Worm (Caenorhabditis elegans) whole organism, L4 larva: ENCODE measurements around the gene smf-2.

Experiments used
- F44E2.7 ChIP-seq: fragments of 200-800 bp; sonication (Bioruptor generic); IDR thresholded peaks from 2 replicates; pipeline ENCODE4 v2.1.2; 2022; ENCODE audit warnings: missing genetic modification characterization, missing compliant biosample characterization
- T20F7.1 ChIP-seq: fragments of 200-800 bp; sonication (Bioruptor generic); optimal IDR thresholded peaks from 2 replicates; lab custom pipeline; 2018; ENCODE audit warnings: mild to moderate bottlenecking, missing genetic modification characterization, missing compliant biosample characterization
- T26A8.4 ChIP-seq: fragments of 200-800 bp; sonication (Bioruptor generic); IDR thresholded peaks from 2 replicates; pipeline ENCODE4 v1.3.6; 2022; ENCODE audit warnings: missing genetic modification characterization, missing compliant biosample characterization
- Y48G9A.11 ChIP-seq: fragments of 200-800 bp; sonication (Bioruptor generic); IDR thresholded peaks from 2 replicates; pipeline ENCODE4 v1.3.6; 2022; ENCODE audit warnings: missing genetic modification reagents, missing genetic modification characterization, missing compliant biosample characterization
- aha-1 ChIP-seq: fragments of 150-350 bp; peaks from one replicate; lab custom pipeline; 2014; ENCODE audit warnings: missing biosample characterization, missing genetic modification characterization
- aly-2 ChIP-seq: sonication (generic microtip); optimal IDR thresholded peaks from 2 replicates; lab custom pipeline; 2018; ENCODE audit warnings: missing biosample characterization, missing genetic modification characterization
- arid-1 ChIP-seq: fragments of 200-800 bp; sonication (Bioruptor generic); conservative IDR thresholded peaks from 2 replicates; pipeline ENCODE4 v1.3.6; 2022; ENCODE audit warnings: missing genetic modification reagents, missing genetic modification characterization, missing compliant biosample characterization
- daf-16 ChIP-seq, 3 experiments: sonication (generic microtip); optimal IDR thresholded peaks; 2 replicates each; lab custom pipeline; 2016 to 2017; ENCODE audit warnings: missing genetic modification characterization in 3 of 3, missing genetic modification reagents in 3 of 3, mild to moderate bottlenecking in 2 of 3, missing compliant biosample characterization in 2 of 3, missing biosample characterization in 1 of 3, moderate library complexity in 1 of 3
- daf-8 ChIP-seq: fragments of 200-800 bp; sonication (Bioruptor generic); IDR thresholded peaks from 2 replicates; pipeline ENCODE4 v1.3.6; 2022; ENCODE audit warnings: missing genetic modification characterization, missing compliant biosample characterization
- dmd-6 ChIP-seq: fragments of 200-800 bp; sonication (Bioruptor generic); IDR thresholded peaks from 2 replicates; pipeline ENCODE4 v1.3.6; 2022; ENCODE audit warnings: missing genetic modification reagents, missing genetic modification characterization, missing compliant biosample characterization
- dmd-9 ChIP-seq: fragments of 200-800 bp; sonication (Bioruptor generic); IDR thresholded peaks from 2 replicates; pipeline ENCODE4 v1.3.6; 2022; ENCODE audit warnings: missing genetic modification reagents, missing genetic modification characterization, missing compliant biosample characterization
- dve-1 ChIP-seq: sonication (generic microtip); optimal IDR thresholded peaks from 2 replicates; lab custom pipeline; 2017; ENCODE audit warnings: antibody characterized with exemption, mild to moderate bottlenecking, missing genetic modification characterization, missing compliant biosample characterization; ENCODE audit not compliant: insufficient read depth
- egl-27 ChIP-seq: sonication (generic microtip); optimal IDR thresholded peaks from 3 replicates; lab custom pipeline; 2017; ENCODE audit warnings: missing biosample characterization, missing genetic modification reagents, missing genetic modification characterization
- egl-43 ChIP-seq: fragments of 200-800 bp; sonication (Bioruptor generic); IDR thresholded peaks from 2 replicates; pipeline ENCODE4 v1.3.6; 2022; ENCODE audit warnings: missing genetic modification reagents, missing genetic modification characterization, missing compliant biosample characterization
- fkh-10 ChIP-seq: fragments of 150-350 bp; optimal IDR thresholded peaks from 2 replicates; lab custom pipeline; 2014; ENCODE audit warnings: missing biosample characterization, missing genetic modification reagents, missing genetic modification characterization
- fos-1 ChIP-seq: fragments of 150-350 bp; optimal IDR thresholded peaks from 2 replicates; lab custom pipeline; 2014; ENCODE audit warnings: missing biosample characterization, missing genetic modification characterization
- hif-1 ChIP-seq, 2 experiments: sonication (generic microtip); optimal IDR thresholded peaks; 2 replicates each; lab custom pipeline; 2016 to 2017; ENCODE audit warnings: missing compliant biosample characterization in 2 of 2, missing genetic modification characterization in 2 of 2, missing genetic modification reagents in 2 of 2, missing genotype in 2 of 2, mild to moderate bottlenecking in 1 of 2
- hlh-11 ChIP-seq: fragments of 200-800 bp; sonication (Bioruptor generic); optimal IDR thresholded peaks from 2 replicates; lab custom pipeline; 2018; ENCODE audit warnings: mild to moderate bottlenecking, missing genetic modification characterization, missing compliant biosample characterization
- lin-13 ChIP-seq: fragments of 150-350 bp; optimal IDR thresholded peaks from 2 replicates; lab custom pipeline; 2014; ENCODE audit warnings: missing biosample characterization, missing genetic modification reagents, missing genetic modification characterization
- madf-5 ChIP-seq, 2 experiments: fragments of 200-800 bp; sonication (Bioruptor generic); IDR thresholded peaks; 2 replicates each; pipeline ENCODE4 v1.3.6; 2022; ENCODE audit warnings: missing compliant biosample characterization in 2 of 2, missing genetic modification characterization in 2 of 2
- madf-9 ChIP-seq: fragments of 200-800 bp; sonication (Bioruptor generic); conservative IDR thresholded peaks from 2 replicates; pipeline ENCODE4 v1.3.6; 2022; ENCODE audit warnings: missing genetic modification reagents, missing genetic modification characterization, missing compliant biosample characterization
- mdl-1 ChIP-seq, 2 experiments: fragments of 150-350 bp in 1 of 2; sonication (generic microtip) in 1 of 2; optimal IDR thresholded peaks; 2 replicates each; lab custom pipeline; 2014 to 2017; ENCODE audit warnings: missing biosample characterization in 2 of 2, missing genetic modification characterization in 2 of 2
- mep-1 ChIP-seq: fragments of 150-350 bp; sonication (generic microtip); optimal IDR thresholded peaks from 3 replicates; lab custom pipeline; 2014; ENCODE audit warnings: missing biosample characterization, missing genetic modification characterization
- mes-2 ChIP-seq: sonication (generic microtip); optimal IDR thresholded peaks from 2 replicates; lab custom pipeline; 2016; ENCODE audit warnings: missing genotype, mild to moderate bottlenecking, missing genetic modification characterization, missing compliant biosample characterization; ENCODE audit not compliant: poor library complexity, severe bottlenecking
- mxl-2 ChIP-seq: fragments of 200-800 bp; sonication (Bioruptor generic); conservative IDR thresholded peaks from 2 replicates; pipeline ENCODE4 v1.3.6; 2022; ENCODE audit warnings: missing genetic modification reagents, missing genetic modification characterization, missing compliant biosample characterization
- nhr-10 ChIP-seq: fragments of 150-350 bp; optimal IDR thresholded peaks from 2 replicates; lab custom pipeline; 2014; ENCODE audit warnings: missing biosample characterization, missing genetic modification characterization
- nhr-11 ChIP-seq: fragments of 150-350 bp; optimal IDR thresholded peaks from 2 replicates; lab custom pipeline; 2014; ENCODE audit warnings: missing biosample characterization, missing genetic modification characterization
- nhr-237 ChIP-seq: sonication (generic microtip); optimal IDR thresholded peaks from 2 replicates; lab custom pipeline; 2017; ENCODE audit warnings: missing biosample characterization, missing genetic modification characterization
- nhr-28 ChIP-seq: fragments of 150-350 bp; optimal IDR thresholded peaks from 2 replicates; lab custom pipeline; 2014; ENCODE audit warnings: missing biosample characterization, missing genetic modification characterization
- pha-4 ChIP-seq, 2 experiments: fragments of 150-350 bp in 1 of 2; fragments of 200-800 bp in 1 of 2; sonication (Bioruptor generic) in 1 of 2; IDR thresholded peaks in 1 of 2; optimal IDR thresholded peaks in 1 of 2; 2 replicates each; pipeline versions ENCODE4 v1.3.6 to Lab custom; 2014 to 2022; ENCODE audit warnings: missing genetic modification characterization in 2 of 2, missing genetic modification reagents in 2 of 2, missing biosample characterization in 1 of 2, missing compliant biosample characterization in 1 of 2
- php-3 ChIP-seq: fragments of 200-800 bp; sonication (Bioruptor generic); IDR thresholded peaks from 2 replicates; pipeline ENCODE4 v1.3.6; 2022; ENCODE audit warnings: missing genetic modification reagents, missing genetic modification characterization, missing compliant biosample characterization
- pqm-1 ChIP-seq: sonication (generic microtip); optimal IDR thresholded peaks from 2 replicates; lab custom pipeline; 2017; ENCODE audit warnings: missing biosample characterization, missing genetic modification characterization
- sdz-12 ChIP-seq: fragments of 200-800 bp; sonication (Bioruptor generic); optimal IDR thresholded peaks from 2 replicates; lab custom pipeline; 2018; ENCODE audit warnings: mild to moderate bottlenecking, missing genetic modification characterization, missing compliant biosample characterization
- set-16 ChIP-seq: fragments of 200-800 bp; sonication (Bioruptor generic); IDR thresholded peaks from 2 replicates; pipeline ENCODE4 v1.3.6; 2022; ENCODE audit warnings: missing genetic modification reagents, missing genetic modification characterization, missing compliant biosample characterization
- skn-1 ChIP-seq: fragments of 150-350 bp; optimal IDR thresholded peaks from 2 replicates; lab custom pipeline; 2014; ENCODE audit warnings: missing biosample characterization, missing genetic modification characterization
- tag-97 ChIP-seq: fragments of 200-800 bp; sonication (Bioruptor generic); IDR thresholded peaks from 2 replicates; pipeline ENCODE4 v1.3.6; 2022; ENCODE audit warnings: missing genetic modification characterization, missing compliant biosample characterization
- tra-1 ChIP-seq: fragments of 200-800 bp; sonication (Bioruptor generic); IDR thresholded peaks from 2 replicates; pipeline ENCODE4 v1.3.6; 2022; ENCODE audit warnings: missing genetic modification reagents, missing genetic modification characterization, missing compliant biosample characterization
- unc-130 ChIP-seq: sonication (generic microtip); optimal IDR thresholded peaks from 2 replicates; lab custom pipeline; 2016; ENCODE audit warnings: missing genetic modification reagents, missing genetic modification characterization, missing compliant biosample characterization
- unc-62 ChIP-seq, 3 experiments: fragments of 150-350 bp in 1 of 3; sonication (generic microtip); optimal IDR thresholded peaks in 2 of 3; peaks in 1 of 3; 1 replicate in 1 of 3; 2 replicates in 2 of 3; lab custom pipeline; 2014 to 2017; ENCODE audit warnings: missing biosample characterization in 3 of 3, missing genetic modification characterization in 3 of 3, missing genetic modification reagents in 3 of 3, missing genotype in 1 of 3
- zfp-3 ChIP-seq: fragments of 200-800 bp; sonication (Bioruptor generic); conservative IDR thresholded peaks from 2 replicates; pipeline ENCODE4 v1.3.6; 2022; ENCODE audit warnings: missing genetic modification reagents, missing genetic modification characterization, missing compliant biosample characterization
- zip-11 ChIP-seq: fragments of 200-800 bp; sonication (Bioruptor generic); IDR thresholded peaks from 2 replicates; pipeline ENCODE4 v1.3.6; 2022; ENCODE audit warnings: missing genetic modification characterization, missing compliant biosample characterization
- ztf-7 ChIP-seq: fragments of 150-350 bp; optimal IDR thresholded peaks from 2 replicates; lab custom pipeline; 2014; ENCODE audit warnings: missing biosample characterization, missing genetic modification characterization

Gene smf-2

DNA sequence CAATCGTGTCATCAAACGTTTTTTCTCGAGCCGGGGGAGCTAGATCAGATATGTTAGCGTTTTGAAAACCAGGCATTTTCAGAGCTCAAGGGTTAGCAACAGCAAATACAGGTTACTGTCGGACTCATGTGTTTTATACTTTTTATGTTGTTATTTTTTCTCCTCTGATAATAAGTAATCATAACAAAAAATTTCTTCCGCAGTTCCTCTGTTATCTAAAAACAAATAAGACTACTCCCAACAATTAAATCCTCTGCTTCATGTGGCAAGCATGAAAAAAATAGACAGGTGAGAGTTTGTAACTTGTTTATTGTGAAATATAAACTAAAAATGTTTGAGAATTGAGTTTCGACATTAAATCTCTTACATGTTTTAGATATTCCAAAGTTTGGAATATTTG is at the start of gene smf-2:
TSS of gene smf-2 (minus strand) at position 101 of the 400 bp plus-strand sequence.
- TF ChIP-seq fkh-10 (GFP tag; lab: Kevin White, UChicago) (no peak), unc-62 (GFP tag; optimal IDR thresholded peaks at IDR 0.05 in 1 of 2; lab: Kevin White, UChicago) (no peak), unc-62 (tag; optimal IDR thresholded peaks at IDR 0.05; lab: Kevin White, UChicago) (no peak), dmd-6 (GFP tag; lab: Robert Waterston, UW) (no peak)

DNA sequence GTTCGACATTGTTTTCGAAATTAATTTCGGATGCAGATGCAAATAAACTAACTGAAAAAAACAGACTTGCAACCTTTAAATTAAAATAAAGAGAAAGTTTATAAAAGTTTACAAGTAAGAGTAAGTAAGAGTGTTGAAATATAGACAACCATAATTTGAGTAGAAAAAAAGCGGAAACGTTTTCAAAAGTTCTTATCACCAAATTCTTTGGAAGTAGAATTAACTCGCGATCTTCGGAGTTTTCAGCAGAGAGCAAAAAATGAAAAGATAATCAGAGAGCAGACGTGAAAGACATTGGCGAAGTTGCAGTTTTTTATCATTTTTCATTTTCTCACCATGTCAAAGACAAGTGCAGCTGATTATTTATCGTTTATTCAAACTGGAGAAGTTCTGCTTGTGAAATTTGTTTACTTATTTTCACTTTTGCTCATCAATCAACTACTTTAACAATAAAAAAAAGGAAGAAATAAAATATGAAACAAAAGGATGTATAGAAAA is 43.2 kb upstream of the smf-2 start, which contains the start of gene abts-4:
TSS of gene abts-4 (minus strand) at position 51 of the 498 bp plus-strand sequence.
- TF ChIP-seq nhr-237 = no peak
- no peak for TF ChIP-seq arid-1
- no peak for TF ChIP-seq daf-16 (GFP tag; optimal IDR thresholded peaks at IDR 0.05; lab: Kevin White, UChicago)
- peak; percentile 5 for TF ChIP-seq daf-16 (tag; optimal IDR thresholded peaks at IDR 0.05; lab: Kevin White, UChicago)
- TF ChIP-seq tag-97 (GFP tag; lab: Robert Waterston, UW) = no peak
- peak; percentile 59 for TF ChIP-seq pqm-1 (tag; lab: Kevin White, UChicago)
- no peak for TF ChIP-seq mes-2
- no peak for TF ChIP-seq mep-1 (tag; lab: Kevin White, UChicago)
- TF ChIP-seq egl-27 = no peak
- no peak for TF ChIP-seq sdz-12 (GFP tag; lab: Kevin White, UChicago)
- TF ChIP-seq lin-13 (GFP tag; lab: Kevin White, UChicago) = no peak
- no peak for TF ChIP-seq set-16 (GFP tag; lab: Robert Waterston, UW)
- no peak for TF ChIP-seq ztf-7 (tag; lab: Kevin White, UChicago)
- TF ChIP-seq hif-1 (tag; optimal IDR thresholded peaks at IDR 0.05; lab: Kevin White, UChicago) = no peak
- no peak for TF ChIP-seq php-3 (GFP tag; lab: Robert Waterston, UW)
- peak; percentile 42 for TF ChIP-seq nhr-28 (tag; lab: Kevin White, UChicago)
- TF ChIP-seq unc-130 (GFP tag; lab: Kevin White, UChicago) = no peak
- TF ChIP-seq fos-1 (tag; lab: Kevin White, UChicago) = no peak
- TF ChIP-seq nhr-10 (tag; lab: Kevin White, UChicago) = no peak
- TF ChIP-seq nhr-11 (tag; lab: Kevin White, UChicago) = no peak
- peak; percentile 38 for TF ChIP-seq dve-1 (tag; lab: Kevin White, UChicago)
- peak; percentile 69 for TF ChIP-seq dmd-6 (GFP tag; lab: Robert Waterston, UW)

DNA sequence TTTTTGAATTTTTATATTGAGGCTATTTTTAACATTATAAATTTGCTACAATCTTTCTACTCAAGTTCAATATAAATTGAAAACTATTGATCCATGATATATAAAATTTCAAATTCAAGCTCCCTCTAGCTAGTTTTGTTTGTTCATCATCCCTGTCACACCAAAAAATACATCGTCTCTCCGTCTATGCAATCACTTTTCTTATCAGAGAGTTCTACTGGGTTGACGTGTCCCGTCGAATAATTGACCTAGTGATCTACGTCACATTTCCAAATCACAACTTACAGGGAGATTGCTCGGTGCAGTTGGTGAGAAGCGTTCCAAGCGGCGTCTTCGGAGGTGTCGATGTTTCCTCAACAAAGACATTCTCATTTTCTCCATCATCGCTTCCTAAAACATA is 42.7 kb upstream of the smf-2 start:
- TF ChIP-seq nhr-28 (tag; lab: Kevin White, UChicago) (peak; percentile 25), dve-1 (tag; lab: Kevin White, UChicago) (peak; percentile 20), hlh-11 (tag; lab: Kevin White, UChicago) (peak; percentile 41), dmd-6 (GFP tag; lab: Robert Waterston, UW) (peak; percentile 79), pqm-1 (tag; lab: Kevin White, UChicago) (peak; percentile 39), mdl-1 (tag; optimal IDR thresholded peaks at IDR 0.05; lab: Kevin White, UChicago) (no peak), zfp-3 (GFP tag; lab: Robert Waterston, UW) (0 out of 2 replicates have a peak, but pooled peaks have one; percentile 18), daf-16 (GFP tag; optimal IDR thresholded peaks at IDR 0.05; lab: Kevin White, UChicago) (no peak), daf-16 (tag; optimal IDR thresholded peaks at IDR 0.05; lab: Kevin White, UChicago) (peak; percentile 26), fos-1 (tag; lab: Kevin White, UChicago) (no peak)

DNA sequence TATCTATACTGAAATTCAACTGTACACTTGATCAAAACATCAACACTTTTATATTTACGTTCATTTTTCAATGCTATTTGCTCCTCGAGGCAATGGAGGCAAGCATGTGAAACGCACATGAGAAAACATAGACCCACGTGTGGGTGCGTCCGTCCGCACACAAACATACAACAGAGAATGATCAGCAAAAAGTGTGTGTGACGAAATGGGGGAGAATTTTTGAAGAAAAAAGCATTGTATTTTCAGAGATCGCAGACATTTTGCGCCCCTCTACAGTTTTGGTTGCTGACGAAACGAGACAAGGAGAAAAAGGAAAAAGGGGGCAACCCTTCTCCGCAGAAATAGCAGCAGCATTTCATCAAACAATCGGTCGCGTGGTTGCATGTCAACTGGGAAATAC is 31.6 kb upstream of the smf-2 start:
- TF ChIP-seq dmd-9 (GFP tag; lab: Robert Waterston, UW) (no peak), madf-5 (GFP tag; IDR thresholded peaks at IDR 0.05; lab: Robert Waterston, UW) (no peak), skn-1 (tag; lab: Kevin White, UChicago) (no peak), aly-2 (no peak), hlh-11 (tag; lab: Kevin White, UChicago) (peak; percentile 99), pha-4 (GFP tag; IDR thresholded peaks at IDR 0.05; lab: Robert Waterston, UW) (peak; percentile 85), pha-4 (tag; optimal IDR thresholded peaks at IDR 0.05; lab: Kevin White, UChicago) (peak; percentile 93), zip-11 (GFP tag; lab: Robert Waterston, UW) (no peak), tra-1 (GFP tag; lab: Robert Waterston, UW) (peak; percentile 89), mxl-2 (GFP tag; lab: Robert Waterston, UW) (peak; percentile 100), T26A8.4 (GFP tag; lab: Robert Waterston, UW) (peak; percentile 68), madf-9 (peak; percentile 41; the same call in 1 of the 2 replicates), egl-43 (GFP tag; lab: Robert Waterston, UW) (peak; percentile 65), tag-97 (GFP tag; lab: Robert Waterston, UW) (no peak), T20F7.1 (GFP tag; lab: Kevin White, UChicago) (peak; percentile 45), Y48G9A.11 (GFP tag; lab: Robert Waterston, UW) (no peak), mes-2 (peak; percentile 73), aha-1 (peak; percentile 99), daf-8 (GFP tag; lab: Robert Waterston, UW) (no peak), F44E2.7 (GFP tag; lab: Robert Waterston, UW) (no peak), arid-1 (0 out of 2 replicates have a peak, but pooled peaks have one; percentile 39)
